Worm (Caenorhabditis elegans) whole organism, mixed stage, embryonic: ENCODE measurements around the gene gpd-2.
A peak's percentile ranks its signal among the peaks of the same experiment; 100 is the strongest.

Experiments
- cnd-1 ChIP-seq: fragments of 200-800 bp; sonication (Bioruptor generic); optimal IDR thresholded peaks from 2 replicates; lab custom pipeline; 2018; ENCODE audit warnings: mild to moderate bottlenecking, missing genetic modification characterization, missing compliant biosample characterization
- unc-62 ChIP-seq: fragments of 150-350 bp; optimal IDR thresholded peaks from 2 replicates; lab custom pipeline; 2014; ENCODE audit warnings: missing biosample characterization, missing genetic modification reagents, missing genetic modification characterization

ce11 chrX:3102817-3103216 lies 11.7 kb downstream of the gpd-2 start:
- TF ChIP-seq unc-62 (GFP tag; lab: Kevin White, UChicago): no peak
- TF ChIP-seq cnd-1 (tag; lab: Kevin White, UChicago): peak; percentile 57
